Fruit fly (Drosophila melanogaster) whole organism, embryonic: ENCODE results near the gene Mtpalpha.

ENCODE experiments used
- CG10462 ChIP-seq: fragments of 200-800 bp; sonication (Bioruptor generic); optimal IDR thresholded peaks from 2 replicates; lab custom pipeline; 2016; ENCODE audit warnings: missing biosample characterization, missing genetic modification characterization
- CG10979 ChIP-seq: fragments of 200-800 bp; sonication (Bioruptor generic); optimal IDR thresholded peaks from 2 replicates; lab custom pipeline; 2018; ENCODE audit warnings: missing biosample characterization, mild to moderate bottlenecking, missing genetic modification characterization, moderate library complexity
- CG11247 ChIP-seq: fragments of 200-800 bp; sonication (Bioruptor generic); IDR thresholded peaks from 2 replicates; pipeline ENCODE4 v1.3.6; 2022; ENCODE audit warnings: missing biosample characterization, missing genetic modification characterization
- CG12769 ChIP-seq: fragments of 200-800 bp; sonication (Bioruptor generic); optimal IDR thresholded peaks from 2 replicates; lab custom pipeline; 2019; ENCODE audit warnings: missing biosample characterization, mild to moderate bottlenecking, missing genetic modification characterization, moderate library complexity
- CG13123 ChIP-seq: fragments of 200-800 bp; sonication (Bioruptor generic); optimal IDR thresholded peaks from 2 replicates; lab custom pipeline; 2016; ENCODE audit warnings: missing biosample characterization, missing genetic modification characterization
- CG13894 ChIP-seq: fragments of 200-800 bp; sonication (Bioruptor generic); optimal IDR thresholded peaks from 3 replicates; lab custom pipeline; 2018; ENCODE audit warnings: missing biosample characterization, mild to moderate bottlenecking, missing genetic modification characterization, moderate library complexity
- CG14667 ChIP-seq: fragments of 200-800 bp; sonication (Bioruptor generic); IDR thresholded peaks from 2 replicates; pipeline ENCODE4 v1.3.6; 2022; ENCODE audit warnings: missing biosample characterization, missing genetic modification characterization
- CG17829 ChIP-seq: fragments of 200-800 bp; optimal IDR thresholded peaks from 2 replicates; lab custom pipeline; 2019; ENCODE audit warnings: missing biosample characterization, mild to moderate bottlenecking, missing genetic modification characterization, moderate library complexity
- CG1792 ChIP-seq: fragments of 200-800 bp; sonication (Bioruptor generic); optimal IDR thresholded peaks from 2 replicates; lab custom pipeline; 2016; ENCODE audit warnings: missing biosample characterization, missing genetic modification characterization
- CG30403 ChIP-seq: fragments of 200-800 bp; sonication (Bioruptor generic); optimal IDR thresholded peaks from 3 replicates; lab custom pipeline; 2016; ENCODE audit warnings: missing biosample characterization, missing genetic modification characterization
- CG34376 ChIP-seq: fragments of 200-800 bp; sonication (Bioruptor generic); optimal IDR thresholded peaks from 2 replicates; lab custom pipeline; 2018; ENCODE audit warnings: missing biosample characterization, mild to moderate bottlenecking, missing genetic modification characterization
- CG6854 ChIP-seq: fragments of 200-800 bp; sonication (Bioruptor generic); optimal IDR thresholded peaks from 3 replicates; lab custom pipeline; 2017; ENCODE audit warnings: missing biosample characterization, mild to moderate bottlenecking, missing genetic modification characterization
- CG7357 ChIP-seq: fragments of 200-800 bp; sonication (Bioruptor generic); IDR thresholded peaks from 3 replicates; pipeline ENCODE4 v1.3.6; 2022; ENCODE audit warnings: missing biosample characterization, missing genetic modification characterization
- CG7372 ChIP-seq: fragments of 200-800 bp; sonication (Bioruptor generic); IDR thresholded peaks from 2 replicates; pipeline ENCODE4 v1.3.6; 2022; ENCODE audit warnings: missing biosample characterization, missing genetic modification characterization
- CG7963 ChIP-seq: fragments of 200-800 bp; sonication (Bioruptor generic); IDR thresholded peaks from 3 replicates; pipeline ENCODE4 v1.3.6; 2022; ENCODE audit warnings: missing biosample characterization, missing genetic modification characterization; ENCODE audit not compliant: partially characterized antibody
- CG8089 ChIP-seq: fragments of 200-800 bp; sonication (Bioruptor generic); optimal IDR thresholded peaks from 3 replicates; lab custom pipeline; 2016; ENCODE audit warnings: missing biosample characterization, missing genetic modification characterization
- CG9932 ChIP-seq: fragments of 200-800 bp; sonication (Bioruptor generic); IDR thresholded peaks from 2 replicates; pipeline ENCODE4 v1.3.6; 2022; ENCODE audit warnings: missing biosample characterization, missing genetic modification characterization
- CkIIα-i1 ChIP-seq: fragments of 200-800 bp; sonication (Bioruptor generic); IDR thresholded peaks from 2 replicates; pipeline ENCODE4 v1.3.6; 2022; ENCODE audit warnings: missing biosample characterization, missing genetic modification characterization
- CrebB ChIP-seq: fragments of 200-800 bp; sonication (Bioruptor generic); optimal IDR thresholded peaks from 3 replicates; lab custom pipeline; 2018; ENCODE audit warnings: missing biosample characterization, mild to moderate bottlenecking, missing genetic modification characterization
- D ChIP-seq, 2 experiments: fragments of 200-800 bp in 1 of 2; fragments of >200 bp in 1 of 2; sonication (Bioruptor generic) in 1 of 2; optimal IDR thresholded peaks; 2 replicates in 1 of 2; 3 replicates in 1 of 2; lab custom pipeline; 2017; ENCODE audit warnings: mild to moderate bottlenecking in 1 of 2, missing biosample characterization in 1 of 2, missing genetic modification characterization in 1 of 2, missing genetic modification reagents in 1 of 2
- Dref ChIP-seq: fragments of 200-800 bp; sonication (Bioruptor generic); IDR thresholded peaks from 2 replicates; pipeline ENCODE4 v1.3.6; 2022; ENCODE audit warnings: missing biosample characterization, missing genetic modification characterization
- Fer1 ChIP-seq: fragments of 200-800 bp; sonication (Bioruptor generic); optimal IDR thresholded peaks from 2 replicates; lab custom pipeline; 2017; ENCODE audit warnings: missing biosample characterization, mild to moderate bottlenecking, missing genetic modification characterization
- Gug ChIP-seq: fragments of 200-800 bp; sonication (Bioruptor generic); IDR thresholded peaks from 4 replicates; pipeline ENCODE4 v1.3.6; 2022; ENCODE audit warnings: missing biosample characterization, missing genetic modification characterization
- Mad ChIP-seq: fragments of 200-800 bp; sonication (Bioruptor generic); optimal IDR thresholded peaks from 2 replicates; lab custom pipeline; 2016; ENCODE audit warnings: missing biosample characterization, missing genetic modification characterization
- NK7.1 ChIP-seq: fragments of 200-800 bp; sonication (Bioruptor generic); optimal IDR thresholded peaks from 3 replicates; lab custom pipeline; 2016; ENCODE audit warnings: missing biosample characterization, missing genetic modification characterization
- Pdp1 ChIP-seq, 2 experiments: fragments of 200-800 bp; sonication (Bioruptor generic); optimal IDR thresholded peaks; 3 replicates each; lab custom pipeline; 2016; ENCODE audit warnings: missing biosample characterization in 2 of 2, missing genetic modification characterization in 2 of 2, mild to moderate bottlenecking in 1 of 2, moderate library complexity in 1 of 2
- Usf ChIP-seq: fragments of 200-800 bp; sonication (Bioruptor generic); optimal IDR thresholded peaks from 2 replicates; lab custom pipeline; 2017; ENCODE audit warnings: missing genotype, missing biosample characterization, missing genetic modification characterization
- Vsx1 ChIP-seq: fragments of 200-800 bp; sonication (Bioruptor generic); optimal IDR thresholded peaks from 2 replicates; lab custom pipeline; 2017; ENCODE audit warnings: missing biosample characterization, mild to moderate bottlenecking, missing genetic modification characterization, missing genetic modification reagents
- ac ChIP-seq: fragments of 200-800 bp; sonication (Bioruptor generic); optimal IDR thresholded peaks from 3 replicates; lab custom pipeline; 2017; ENCODE audit warnings: missing biosample characterization, mild to moderate bottlenecking, missing genetic modification characterization
- ara ChIP-seq: fragments of 200-800 bp; sonication (Bioruptor generic); IDR thresholded peaks from 2 replicates; pipeline ENCODE4 v1.3.6; 2022; ENCODE audit warnings: missing biosample characterization, missing genetic modification characterization
- bab2 ChIP-seq: fragments of 200-800 bp; sonication (Bioruptor generic); optimal IDR thresholded peaks from 2 replicates; lab custom pipeline; 2016; ENCODE audit warnings: missing biosample characterization, missing genetic modification characterization
- bsh ChIP-seq, 2 experiments: fragments of 200-800 bp; sonication (Bioruptor generic); optimal IDR thresholded peaks; 2 replicates each; lab custom pipeline; 2017 to 2018; ENCODE audit warnings: mild to moderate bottlenecking in 2 of 2, missing biosample characterization in 2 of 2, missing genetic modification characterization in 2 of 2, moderate library complexity in 1 of 2
- cwo ChIP-seq: fragments of 200-800 bp; sonication (Bioruptor generic); optimal IDR thresholded peaks from 3 replicates; lab custom pipeline; 2017; ENCODE audit warnings: missing biosample characterization, missing genetic modification characterization, mild to moderate bottlenecking, moderate library complexity, missing genetic modification reagents
- da ChIP-seq: fragments of 200-800 bp; sonication (Bioruptor generic); optimal IDR thresholded peaks from 2 replicates; lab custom pipeline; 2016; ENCODE audit warnings: missing biosample characterization, missing genetic modification characterization
- en ChIP-seq: fragments of 200-800 bp; sonication (Bioruptor generic); optimal IDR thresholded peaks from 2 replicates; lab custom pipeline; 2016; ENCODE audit warnings: missing biosample characterization, missing genetic modification characterization
- eve ChIP-seq, 2 experiments: fragments of >200 bp; optimal IDR thresholded peaks; 2 replicates each; lab custom pipeline; 2017; ENCODE audit warnings: missing biosample characterization in 2 of 2, missing genetic modification characterization in 2 of 2
- exex ChIP-seq: fragments of 200-800 bp; sonication (Bioruptor generic); optimal IDR thresholded peaks from 4 replicates; lab custom pipeline; 2018; ENCODE audit warnings: missing biosample characterization, mild to moderate bottlenecking, missing genetic modification characterization, moderate library complexity
- grau ChIP-seq: fragments of 200-800 bp; optimal IDR thresholded peaks from 3 replicates; lab custom pipeline; 2019; ENCODE audit warnings: missing biosample characterization, mild to moderate bottlenecking, missing genetic modification characterization, moderate library complexity
- grn ChIP-seq: fragments of 200-800 bp; sonication (Bioruptor generic); optimal IDR thresholded peaks from 3 replicates; lab custom pipeline; 2017; ENCODE audit warnings: missing biosample characterization, missing genetic modification characterization
- lab ChIP-seq: fragments of 200-800 bp; sonication (Bioruptor generic); optimal IDR thresholded peaks from 3 replicates; lab custom pipeline; 2017; ENCODE audit warnings: missing biosample characterization, missing genetic modification characterization, mild to moderate bottlenecking, moderate library complexity, missing genetic modification reagents
- lbe ChIP-seq: fragments of 200-800 bp; sonication (Bioruptor generic); optimal IDR thresholded peaks from 2 replicates; lab custom pipeline; 2016; ENCODE audit warnings: missing biosample characterization, mild to moderate bottlenecking, missing genetic modification characterization
- mirr ChIP-seq: fragments of 200-800 bp; sonication (Bioruptor generic); optimal IDR thresholded peaks from 3 replicates; lab custom pipeline; 2018; ENCODE audit warnings: missing biosample characterization, mild to moderate bottlenecking, missing genetic modification characterization
- nau ChIP-seq: fragments of 200-800 bp; sonication (Bioruptor generic); optimal IDR thresholded peaks from 3 replicates; lab custom pipeline; 2017; ENCODE audit warnings: missing biosample characterization, mild to moderate bottlenecking, missing genetic modification characterization, missing genetic modification reagents
- nerfin-1 ChIP-seq: fragments of 200-800 bp; sonication (Bioruptor generic); optimal IDR thresholded peaks from 3 replicates; lab custom pipeline; 2019; ENCODE audit warnings: missing biosample characterization, mild to moderate bottlenecking, missing genetic modification characterization, moderate library complexity
- oc ChIP-seq: fragments of 200-800 bp; sonication (Bioruptor generic); optimal IDR thresholded peaks from 2 replicates; lab custom pipeline; 2018; ENCODE audit warnings: missing biosample characterization, mild to moderate bottlenecking, missing genetic modification characterization, moderate library complexity
- ranshi ChIP-seq: fragments of 200-800 bp; sonication (Bioruptor generic); IDR thresholded peaks from 2 replicates; pipeline ENCODE4 v1.3.6; 2022; ENCODE audit warnings: missing biosample characterization, missing genetic modification characterization
- run ChIP-seq: fragments of 200-800 bp; sonication (Bioruptor generic); optimal IDR thresholded peaks from 3 replicates; lab custom pipeline; 2018; ENCODE audit warnings: missing biosample characterization, mild to moderate bottlenecking, missing genetic modification characterization
- sna ChIP-seq: fragments of 200-800 bp; sonication (Bioruptor generic); IDR thresholded peaks from 2 replicates; pipeline ENCODE4 v1.3.6; 2022; ENCODE audit warnings: missing biosample characterization, missing genetic modification characterization; ENCODE audit not compliant: partially characterized antibody
- stc ChIP-seq: fragments of 200-800 bp; sonication (Bioruptor generic); IDR thresholded peaks from 2 replicates; pipeline ENCODE4 v1.3.6; 2022; ENCODE audit warnings: missing biosample characterization, missing genetic modification characterization
- tll ChIP-seq, 2 experiments: fragments of 200-800 bp in 1 of 2; fragments of >200 bp in 1 of 2; sonication (Bioruptor generic) in 1 of 2; optimal IDR thresholded peaks; 2 replicates each; lab custom pipeline; 2017 to 2019; ENCODE audit warnings: missing biosample characterization in 2 of 2, missing genetic modification characterization in 2 of 2, mild to moderate bottlenecking in 1 of 2, moderate library complexity in 1 of 2

Gene Mtpalpha

dm6 chr2L:9615983-9616519, 39.5 kb upstream of the Mtpalpha start, which contains the start of gene GlcAT-S:
TSS of gene GlcAT-S (plus strand) at chr2L:9616469.
- TF ChIP-seq Usf (GFP tag; lab: Kevin White, UChicago): no peak
- TF ChIP-seq CG34376 (GFP tag; lab: Kevin White, UChicago): peak; percentile 86
- TF ChIP-seq cwo (GFP tag; lab: Kevin White, UChicago): no peak
- no peak for TF ChIP-seq CG12769 (tag; lab: Kevin White, UChicago)
- no peak for TF ChIP-seq stc (GFP tag; lab: Robert Waterston, UW)
- no peak for TF ChIP-seq D (optimal IDR thresholded peaks at IDR 0.05; lab: Kevin White, UChicago)
- TF ChIP-seq D (GFP tag; optimal IDR thresholded peaks at IDR 0.05; lab: Kevin White, UChicago): no peak
- no peak for TF ChIP-seq CrebB
- no peak for TF ChIP-seq tll (GFP tag; optimal IDR thresholded peaks at IDR 0.05; lab: Kevin White, UChicago)
- no peak for TF ChIP-seq sna (GFP tag; lab: Robert Waterston, UW)
- no peak for TF ChIP-seq Mad
- no peak for TF ChIP-seq CG30403 (GFP tag; lab: Kevin White, UChicago)
- peak; percentile 85 for TF ChIP-seq mirr (GFP tag; lab: Kevin White, UChicago)
- TF ChIP-seq grn (GFP tag; lab: Kevin White, UChicago): peak; percentile 70
- TF ChIP-seq ara: no peak
- no peak for TF ChIP-seq grau (tag; lab: Kevin White, UChicago)
- no peak for TF ChIP-seq CG13123 (GFP tag; lab: Kevin White, UChicago)
- no peak for TF ChIP-seq Dref (GFP tag; lab: Robert Waterston, UW)
- no peak for TF ChIP-seq CG14667 (GFP tag; lab: Robert Waterston, UW)
- TF ChIP-seq CG6854 (GFP tag; lab: Kevin White, UChicago): no peak
- no peak for TF ChIP-seq bsh (GFP tag; optimal IDR thresholded peaks at IDR 0.05; lab: Kevin White, UChicago)
- TF ChIP-seq CG11247: no peak
- no peak for TF ChIP-seq nerfin-1 (tag; lab: Kevin White, UChicago)
- TF ChIP-seq CG7963 (GFP tag; lab: Robert Waterston, UW): no peak
- TF ChIP-seq CkIIα-i1 (GFP tag; lab: Robert Waterston, UW): no peak
- peak in 1 of 2 experiments; percentile 57 for TF ChIP-seq eve (GFP tag; optimal IDR thresholded peaks at IDR 0.05; lab: Kevin White, UChicago)
- no peak for TF ChIP-seq lbe
- no peak for TF ChIP-seq nau (GFP tag; lab: Kevin White, UChicago)
- no peak for TF ChIP-seq da (GFP tag; lab: Kevin White, UChicago)
- no peak for TF ChIP-seq NK7.1 (GFP tag; lab: Kevin White, UChicago)
- no peak for TF ChIP-seq ac (GFP tag; lab: Kevin White, UChicago)
- no peak for TF ChIP-seq CG13894 (tag; lab: Kevin White, UChicago)
- no peak for TF ChIP-seq lab (GFP tag; lab: Kevin White, UChicago)
- no peak for TF ChIP-seq CG9932 (GFP tag; lab: Robert Waterston, UW)
- no peak for TF ChIP-seq CG7357 (GFP tag; lab: Robert Waterston, UW)
- TF ChIP-seq exex (tag; lab: Kevin White, UChicago): peak; percentile 95
- TF ChIP-seq Fer1 (GFP tag; lab: Kevin White, UChicago): peak; percentile 4
- TF ChIP-seq CG1792 (GFP tag; lab: Kevin White, UChicago): no peak
- TF ChIP-seq Pdp1 (GFP tag; optimal IDR thresholded peaks at IDR 0.05; lab: Kevin White, UChicago): peak in 1 of 2 experiments; percentile 79
- no peak for TF ChIP-seq CG7372 (GFP tag; lab: Robert Waterston, UW)
- TF ChIP-seq run (tag; lab: Kevin White, UChicago): no peak
- peak; percentile 6 for TF ChIP-seq Vsx1 (GFP tag; lab: Kevin White, UChicago)
- TF ChIP-seq ranshi: no peak
- TF ChIP-seq CG8089: no peak
- no peak for TF ChIP-seq CG17829 (tag; lab: Kevin White, UChicago)
- no peak for TF ChIP-seq CG10979 (tag; lab: Kevin White, UChicago)
- no peak for TF ChIP-seq en
- TF ChIP-seq bab2: no peak
- no peak for TF ChIP-seq CG10462
- TF ChIP-seq oc: no peak
- TF ChIP-seq Gug: no peak
